Fruit fly (Drosophila melanogaster): ENCODE results near the gene Cyp4d14.

dm6 chrX:2194208-2195094 is 19.3 kb upstream of the Cyp4d14 start:
- TF ChIP-seq psq (optimal IDR thresholded peaks at IDR 0.05) (no peak), Sin3A (optimal IDR thresholded peaks at IDR 0.05) (no peak), Myc (optimal IDR thresholded peaks at IDR 0.05) (no peak), ttk (optimal IDR thresholded peaks at IDR 0.05) (no peak)

All from Kc167 (cell line).